Fruit fly (Drosophila melanogaster) whole organism: Measurements from ENCODE around the gene CG32817.

Experiments
- psq ChIP-seq: fragments of >200 bp; optimal IDR thresholded peaks from 2 replicates; lab custom pipeline; 2017
- usp ChIP-seq: fragments of >200 bp; optimal IDR thresholded peaks from 2 replicates; lab custom pipeline; 2017; ENCODE audit warnings: missing biosample characterization, missing genetic modification characterization, mixed read lengths

dm6 chrX:525610-526009 lies 46.7 kb downstream of the CG32817 start:
- TF ChIP-seq psq (lab: Kevin White, UChicago), result no peak
- TF ChIP-seq usp (GFP tag; lab: Kevin White, UChicago), result no peak
